Fruit fly (Drosophila melanogaster): Measurements from ENCODE around the gene Duba.

Gene Duba

dm6 chr3L:11609153-11609809 lies at the start of gene Duba:
Gene Duba (minus strand): TSS chr3L:11609465.
- TF ChIP-seq CG3032 (tag; optimal IDR thresholded peaks at IDR 0.05) (no peak), Lpt (GFP tag; optimal IDR thresholded peaks at IDR 0.05) (no peak), Eip78C (GFP tag) (peak; percentile 71), CG8119 (GFP tag; IDR thresholded peaks at IDR 0.05) (no peak), CG3919 (GFP tag; optimal IDR thresholded peaks at IDR 0.05) (no peak), eg (GFP tag; IDR thresholded peaks at IDR 0.05) (no peak), lz (GFP tag; optimal IDR thresholded peaks at IDR 0.05) (no peak), Sox14 (GFP tag; optimal IDR thresholded peaks at IDR 0.05) (peak; percentile 9), CG8632 (GFP tag; optimal IDR thresholded peaks at IDR 0.05) (no peak), CG11762 (GFP tag; optimal IDR thresholded peaks at IDR 0.05; ENCODE audit: insufficient read depth) (no peak), CG31627 (GFP tag; optimal IDR thresholded peaks at IDR 0.05) (no peak), CG1621 (tag; optimal IDR thresholded peaks at IDR 0.05) (peak; percentile 99), Hr4 (GFP tag; optimal IDR thresholded peaks at IDR 0.05) (no peak), vri (GFP tag; optimal IDR thresholded peaks at IDR 0.05) (no peak), Gug (GFP tag; IDR thresholded peaks at IDR 0.05) (no peak), salr (GFP tag; optimal IDR thresholded peaks at IDR 0.05) (no peak), Met (GFP tag; optimal IDR thresholded peaks at IDR 0.05) (no peak), ss (GFP tag; optimal IDR thresholded peaks at IDR 0.05) (peak in 1 of 2 experiments; percentile 38), CG15336 (GFP tag; IDR thresholded peaks at IDR 0.05) (0 out of 2 replicates have a peak, but pooled peaks have one; percentile 44), CG10631 (GFP tag; optimal IDR thresholded peaks at IDR 0.05) (no peak)

- peak; percentile 82 for TF ChIP-seq CG11294 (GFP tag; IDR thresholded peaks at IDR 0.05)
- no peak for TF ChIP-seq Lpt (GFP tag; optimal IDR thresholded peaks at IDR 0.05)
- TF ChIP-seq eg (GFP tag; IDR thresholded peaks at IDR 0.05) = peak; percentile 86
- TF ChIP-seq cyc (GFP tag; optimal IDR thresholded peaks at IDR 0.05) = peak; percentile 3
- TF ChIP-seq CG10669 (GFP tag; optimal IDR thresholded peaks at IDR 0.05) = peak; percentile 57
- TF ChIP-seq Ets96B (tag; optimal IDR thresholded peaks at IDR 0.05) = peak; percentile 65
- no peak for TF ChIP-seq dsx (GFP tag; optimal IDR thresholded peaks at IDR 0.05; ENCODE audit: poor library complexity, severe bottlenecking)
- TF ChIP-seq CG8119 (GFP tag; IDR thresholded peaks at IDR 0.05) = peak; percentile 86
- TF ChIP-seq topi (GFP tag; optimal IDR thresholded peaks at IDR 0.05) = no peak
- TF ChIP-seq CG4318 (GFP tag; optimal IDR thresholded peaks at IDR 0.05) = peak; percentile 47
- no peak for TF ChIP-seq Met (GFP tag; optimal IDR thresholded peaks at IDR 0.05)
- TF ChIP-seq Eip75B (GFP tag; optimal IDR thresholded peaks at IDR 0.05) = no peak
- peak; percentile 48 for TF ChIP-seq dac (GFP tag; optimal IDR thresholded peaks at IDR 0.05)
- TF ChIP-seq CG6854 (GFP tag; optimal IDR thresholded peaks at IDR 0.05) = no peak
- no peak for TF ChIP-seq CG8319 (GFP tag; optimal IDR thresholded peaks at IDR 0.05)
- TF ChIP-seq Ets21C (GFP tag; optimal IDR thresholded peaks at IDR 0.05) = no peak
- TF ChIP-seq Hr4 (GFP tag; optimal IDR thresholded peaks at IDR 0.05) = peak; percentile 83
- TF ChIP-seq CG16779 (tag; optimal IDR thresholded peaks at IDR 0.05) = peak; percentile 24
- TF ChIP-seq fd85E (GFP tag; optimal IDR thresholded peaks at IDR 0.05) = no peak
- no peak for TF ChIP-seq esn (GFP tag; optimal IDR thresholded peaks at IDR 0.05)
- peak; percentile 21 for TF ChIP-seq CG7368 (GFP tag; optimal IDR thresholded peaks at IDR 0.05)
- TF ChIP-seq CG31627 (GFP tag; optimal IDR thresholded peaks at IDR 0.05) = no peak
- TF ChIP-seq spab (GFP tag; optimal IDR thresholded peaks at IDR 0.05) = peak; percentile 16
- TF ChIP-seq CG11762 (GFP tag; optimal IDR thresholded peaks at IDR 0.05; ENCODE audit: insufficient read depth) = peak; percentile 32
- peak; percentile 44 for TF ChIP-seq CG6792 (GFP tag; optimal IDR thresholded peaks at IDR 0.05)
- TF ChIP-seq CG3919 (GFP tag; optimal IDR thresholded peaks at IDR 0.05) = peak; percentile 48
- peak; percentile 82 for TF ChIP-seq CG32006 (GFP tag; optimal IDR thresholded peaks at IDR 0.05)
- TF ChIP-seq Hr39 (GFP tag; optimal IDR thresholded peaks at IDR 0.05) = no peak
- TF ChIP-seq fkh (GFP tag; optimal IDR thresholded peaks at IDR 0.05) = no peak
- no peak for TF ChIP-seq Sox102F (GFP tag; optimal IDR thresholded peaks at IDR 0.05)
- TF ChIP-seq svp (GFP tag) = peak; percentile 35
- TF ChIP-seq Sox14 (GFP tag; optimal IDR thresholded peaks at IDR 0.05) = peak; percentile 63
- no peak for TF ChIP-seq CG8632 (GFP tag; optimal IDR thresholded peaks at IDR 0.05)
- TF ChIP-seq net (GFP tag; optimal IDR thresholded peaks at IDR 0.05) = peak; percentile 53
- TF ChIP-seq fd59A (GFP tag; optimal IDR thresholded peaks at IDR 0.05) = peak; percentile 40
- no peak for TF ChIP-seq CG11902 (GFP tag; optimal IDR thresholded peaks at IDR 0.05)
- peak in 1 of 2 experiments; percentile 25 for TF ChIP-seq salr (GFP tag; optimal IDR thresholded peaks at IDR 0.05)
- TF ChIP-seq CG15336 (GFP tag; IDR thresholded peaks at IDR 0.05) = peak; percentile 90
- peak; percentile 39 for TF ChIP-seq acj6 (GFP tag; optimal IDR thresholded peaks at IDR 0.05)
- no peak for TF ChIP-seq CG6808 (GFP tag; optimal IDR thresholded peaks at IDR 0.05)
Observed at dm6 chr3L:11656189-11656588, 46.9 kb upstream of the Duba start.

Measured in whole organism, prepupa.